Fruit fly (Drosophila melanogaster) whole organism, prepupa: ENCODE data around the gene CG6729.

Source experiments
- CG10631 ChIP-seq: fragments of 200-800 bp; sonication (Bioruptor generic); optimal IDR thresholded peaks from 2 replicates; lab custom pipeline; 2016; ENCODE audit warnings: missing biosample characterization, missing genetic modification characterization
- CG10669 ChIP-seq: fragments of 200-800 bp; sonication (Bioruptor generic); optimal IDR thresholded peaks from 3 replicates; lab custom pipeline; 2018; ENCODE audit warnings: missing biosample characterization, mild to moderate bottlenecking, missing genetic modification characterization, moderate library complexity
- CG11294 ChIP-seq: fragments of 200-800 bp; sonication (Bioruptor generic); IDR thresholded peaks from 2 replicates; pipeline ENCODE4 v1.3.6; 2022; ENCODE audit warnings: missing biosample characterization, missing genetic modification characterization
- CG11902 ChIP-seq: fragments of 200-800 bp; sonication (Bioruptor generic); optimal IDR thresholded peaks from 3 replicates; lab custom pipeline; 2016; ENCODE audit warnings: missing biosample characterization, missing genetic modification characterization
- CG15336 ChIP-seq: fragments of 200-800 bp; sonication (Bioruptor generic); IDR thresholded peaks from 2 replicates; pipeline ENCODE4 v1.3.6; 2022; ENCODE audit warnings: missing biosample characterization, missing genetic modification characterization
- CG1621 ChIP-seq: fragments of 200-800 bp; sonication (Bioruptor generic); optimal IDR thresholded peaks from 3 replicates; lab custom pipeline; 2018; ENCODE audit warnings: missing biosample characterization, mild to moderate bottlenecking, missing genetic modification characterization
- CG16779 ChIP-seq: fragments of 200-800 bp; sonication (Bioruptor generic); optimal IDR thresholded peaks from 3 replicates; lab custom pipeline; 2017; ENCODE audit warnings: missing biosample characterization, mild to moderate bottlenecking, missing genetic modification characterization
- CG3032 ChIP-seq: fragments of 200-800 bp; optimal IDR thresholded peaks from 2 replicates; lab custom pipeline; 2019; ENCODE audit warnings: missing biosample characterization, mild to moderate bottlenecking, missing genetic modification characterization, moderate library complexity
- CG31627 ChIP-seq: fragments of 200-800 bp; sonication (Bioruptor generic); optimal IDR thresholded peaks from 3 replicates; lab custom pipeline; 2016; ENCODE audit warnings: missing biosample characterization, missing genetic modification characterization
- CG34406 ChIP-seq: fragments of 200-800 bp; sonication (Bioruptor generic); optimal IDR thresholded peaks from 3 replicates; lab custom pipeline; 2016; ENCODE audit warnings: missing biosample characterization, missing genetic modification characterization
- CG3919 ChIP-seq: fragments of 200-800 bp; sonication (Bioruptor generic); optimal IDR thresholded peaks from 3 replicates; lab custom pipeline; 2016; ENCODE audit warnings: missing biosample characterization, missing genetic modification characterization
- CG6163 ChIP-seq: fragments of 200-800 bp; sonication (Bioruptor generic); IDR thresholded peaks from 3 replicates; pipeline ENCODE4 v1.3.6; 2022; ENCODE audit warnings: missing biosample characterization, missing genetic modification characterization
- CG6276 ChIP-seq: fragments of 200-800 bp; sonication (Bioruptor generic); optimal IDR thresholded peaks from 2 replicates; lab custom pipeline; 2017; ENCODE audit warnings: missing biosample characterization, mild to moderate bottlenecking, missing genetic modification characterization
- CG6792 ChIP-seq: fragments of 200-800 bp; sonication (Bioruptor generic); optimal IDR thresholded peaks from 3 replicates; lab custom pipeline; 2016; ENCODE audit warnings: missing biosample characterization, missing genetic modification characterization
- CG6808 ChIP-seq: fragments of 200-800 bp; sonication (Bioruptor generic); optimal IDR thresholded peaks from 3 replicates; lab custom pipeline; 2017; ENCODE audit warnings: missing biosample characterization, missing genetic modification characterization, mild to moderate bottlenecking, moderate library complexity, missing genetic modification reagents
- CG6854 ChIP-seq: fragments of 200-800 bp; sonication (Bioruptor generic); optimal IDR thresholded peaks from 2 replicates; lab custom pipeline; 2017; ENCODE audit warnings: missing biosample characterization, mild to moderate bottlenecking, missing genetic modification characterization
- CG7368 ChIP-seq: fragments of 200-800 bp; sonication (Bioruptor generic); optimal IDR thresholded peaks from 3 replicates; lab custom pipeline; 2016; ENCODE audit warnings: missing biosample characterization, missing genetic modification characterization
- CG8119 ChIP-seq: fragments of 200-800 bp; sonication (Bioruptor generic); IDR thresholded peaks from 3 replicates; pipeline ENCODE4 v1.3.6; 2022; ENCODE audit warnings: missing biosample characterization, missing genetic modification characterization
- Eip78C ChIP-seq: fragments of 200-800 bp; sonication (Bioruptor generic); peaks from one replicate; lab custom pipeline; 2016; ENCODE audit warnings: missing biosample characterization, missing genetic modification characterization
- Eip93F ChIP-seq: fragments of 200-800 bp; sonication (Bioruptor generic); optimal IDR thresholded peaks from 2 replicates; lab custom pipeline; 2016; ENCODE audit warnings: missing biosample characterization, mild to moderate bottlenecking, missing genetic modification characterization
- Ets21C ChIP-seq: fragments of 200-800 bp; sonication (Bioruptor generic); optimal IDR thresholded peaks from 3 replicates; lab custom pipeline; 2016; ENCODE audit warnings: missing biosample characterization, missing genetic modification characterization
- Hr38 ChIP-seq: sonication (Bioruptor generic); optimal IDR thresholded peaks from 2 replicates; lab custom pipeline; 2016; ENCODE audit warnings: missing biosample characterization, missing genetic modification characterization
- Hr39 ChIP-seq: fragments of 200-800 bp; sonication (Bioruptor generic); optimal IDR thresholded peaks from 2 replicates; lab custom pipeline; 2016; ENCODE audit warnings: missing biosample characterization, missing genetic modification characterization
- Hr4 ChIP-seq: fragments of 200-800 bp; sonication (Bioruptor generic); optimal IDR thresholded peaks from 3 replicates; lab custom pipeline; 2016; ENCODE audit warnings: missing biosample characterization, missing genetic modification characterization
- OdsH ChIP-seq: fragments of 200-800 bp; sonication (Bioruptor generic); optimal IDR thresholded peaks from 3 replicates; lab custom pipeline; 2016; ENCODE audit warnings: missing biosample characterization, missing genetic modification characterization
- Sox14 ChIP-seq: fragments of 200-800 bp; sonication (Bioruptor generic); optimal IDR thresholded peaks from 3 replicates; lab custom pipeline; 2016; ENCODE audit warnings: missing biosample characterization, missing genetic modification characterization
- Sox15 ChIP-seq: fragments of 200-800 bp; sonication (Bioruptor generic); optimal IDR thresholded peaks from 3 replicates; lab custom pipeline; 2016; ENCODE audit warnings: missing biosample characterization, missing genetic modification characterization
- achi ChIP-seq: fragments of 200-800 bp; sonication (Bioruptor generic); optimal IDR thresholded peaks from 3 replicates; lab custom pipeline; 2016; ENCODE audit warnings: missing biosample characterization, missing genetic modification characterization
- acj6 ChIP-seq: fragments of 200-800 bp; sonication (Bioruptor generic); optimal IDR thresholded peaks from 3 replicates; lab custom pipeline; 2016; ENCODE audit warnings: missing biosample characterization, missing genetic modification characterization
- cyc ChIP-seq: fragments of 200-800 bp; sonication (Bioruptor generic); optimal IDR thresholded peaks from 3 replicates; lab custom pipeline; 2016; ENCODE audit warnings: missing biosample characterization, missing genetic modification characterization
- dac ChIP-seq: fragments of 200-800 bp; sonication (Bioruptor generic); optimal IDR thresholded peaks from 2 replicates; lab custom pipeline; 2017; ENCODE audit warnings: missing biosample characterization, mild to moderate bottlenecking, missing genetic modification characterization
- eg ChIP-seq: fragments of 200-800 bp; sonication (Bioruptor generic); IDR thresholded peaks from 3 replicates; pipeline ENCODE4 v1.3.6; 2022; ENCODE audit warnings: missing biosample characterization, missing genetic modification characterization
- esn ChIP-seq: fragments of 200-800 bp; sonication (Bioruptor generic); optimal IDR thresholded peaks from 2 replicates; lab custom pipeline; 2016; ENCODE audit warnings: missing biosample characterization, mild to moderate bottlenecking, missing genetic modification characterization, moderate library complexity
- fd59A ChIP-seq: fragments of 200-800 bp; sonication (Bioruptor generic); optimal IDR thresholded peaks from 2 replicates; lab custom pipeline; 2017; ENCODE audit warnings: missing biosample characterization, mild to moderate bottlenecking, missing genetic modification characterization, missing genetic modification reagents
- fd85E ChIP-seq: fragments of 200-800 bp; sonication (Bioruptor generic); optimal IDR thresholded peaks from 3 replicates; lab custom pipeline; 2016; ENCODE audit warnings: missing biosample characterization, missing genetic modification characterization
- fkh ChIP-seq: fragments of 200-800 bp; sonication (Bioruptor generic); optimal IDR thresholded peaks from 3 replicates; lab custom pipeline; 2017; ENCODE audit warnings: missing biosample characterization, mild to moderate bottlenecking, missing genetic modification characterization, moderate library complexity
- lz ChIP-seq: fragments of 200-800 bp; sonication (Bioruptor generic); optimal IDR thresholded peaks from 3 replicates; lab custom pipeline; 2016; ENCODE audit warnings: missing biosample characterization, missing genetic modification characterization
- pdm3 ChIP-seq: fragments of 200-800 bp; sonication (Bioruptor generic); optimal IDR thresholded peaks from 3 replicates; lab custom pipeline; 2016; ENCODE audit warnings: missing biosample characterization, missing genetic modification characterization
- salr ChIP-seq, 2 experiments: fragments of 200-800 bp; sonication (Bioruptor generic); optimal IDR thresholded peaks; 3 replicates each; lab custom pipeline; 2016 to 2018; ENCODE audit warnings: missing biosample characterization in 2 of 2, missing genetic modification characterization in 2 of 2, mild to moderate bottlenecking in 1 of 2
- ss ChIP-seq, 2 experiments: fragments of 200-800 bp; sonication (Bioruptor generic); optimal IDR thresholded peaks; 2 replicates in 1 of 2; 3 replicates in 1 of 2; lab custom pipeline; 2017 to 2018; ENCODE audit warnings: mild to moderate bottlenecking in 2 of 2, missing biosample characterization in 2 of 2, missing genetic modification characterization in 2 of 2, moderate library complexity in 1 of 2
- topi ChIP-seq: fragments of 200-800 bp; sonication (Bioruptor generic); optimal IDR thresholded peaks from 3 replicates; lab custom pipeline; 2016; ENCODE audit warnings: missing biosample characterization, missing genetic modification characterization
- vri ChIP-seq: fragments of 200-800 bp; sonication (Bioruptor generic); optimal IDR thresholded peaks from 3 replicates; lab custom pipeline; 2016; ENCODE audit warnings: missing biosample characterization, mild to moderate bottlenecking, missing genetic modification characterization

Gene CG6729

dm6 chr2L:10748218-10748617, 4.5 kb upstream of the CG6729 start (continued):
- TF ChIP-seq cyc (GFP tag; lab: Kevin White, UChicago), result peak; percentile 21
- TF ChIP-seq CG6792 (GFP tag; lab: Kevin White, UChicago), result no peak
- TF ChIP-seq CG31627 (GFP tag; lab: Kevin White, UChicago), result peak; percentile 7
- TF ChIP-seq eg (GFP tag; lab: Robert Waterston, UW), result peak; percentile 80
- TF ChIP-seq CG7368, result no peak
- TF ChIP-seq dac (GFP tag; lab: Kevin White, UChicago), result no peak
- peak; percentile 65; the same call in 1 of the 3 replicates for TF ChIP-seq CG6163 (GFP tag; lab: Robert Waterston, UW)
- TF ChIP-seq, all 60 proteins: peak for 21

- peak; percentile 79 for TF ChIP-seq lz (GFP tag; lab: Kevin White, UChicago)
- TF ChIP-seq CG6854, result no peak
- TF ChIP-seq fd85E (GFP tag; lab: Kevin White, UChicago), result no peak
- peak; percentile 17; the same call in 1 of the 2 replicates for TF ChIP-seq CG15336 (GFP tag; lab: Robert Waterston, UW)
- TF ChIP-seq CG6792 (GFP tag; lab: Kevin White, UChicago), result peak; percentile 39
- TF ChIP-seq CG6808 (GFP tag; lab: Kevin White, UChicago), result no peak
- TF ChIP-seq CG34406 (GFP tag; lab: Kevin White, UChicago), result peak; percentile 48
- peak; percentile 45 for TF ChIP-seq Hr38 (GFP tag; lab: Kevin White, UChicago)
- TF ChIP-seq achi (GFP tag; lab: Kevin White, UChicago), result no peak
- peak; percentile 73 for TF ChIP-seq Hr39 (GFP tag; lab: Kevin White, UChicago)
- no peak for TF ChIP-seq CG10669 (GFP tag; lab: Kevin White, UChicago)
- TF ChIP-seq Eip78C (GFP tag; lab: Kevin White, UChicago), result peak; percentile 85
- TF ChIP-seq esn (GFP tag; lab: Kevin White, UChicago), result peak; percentile 82
- peak; percentile 79 for TF ChIP-seq CG6163 (GFP tag; lab: Robert Waterston, UW)
- peak; percentile 21; the same call in 1 of the 2 replicates for TF ChIP-seq CG11294 (GFP tag; lab: Robert Waterston, UW)
- TF ChIP-seq eg (GFP tag; lab: Robert Waterston, UW), result peak; percentile 67
- peak; percentile 78 for TF ChIP-seq CG31627 (GFP tag; lab: Kevin White, UChicago)
- TF ChIP-seq cyc (GFP tag; lab: Kevin White, UChicago), result peak; percentile 70
- TF ChIP-seq CG8119 (GFP tag; lab: Robert Waterston, UW), result 0 out of 3 replicates have a peak, but pooled peaks have one; percentile 12
- TF ChIP-seq topi (GFP tag; lab: Kevin White, UChicago), result no peak
- peak; percentile 77 for TF ChIP-seq fkh (GFP tag; lab: Kevin White, UChicago)
- TF ChIP-seq pdm3 (GFP tag; lab: Kevin White, UChicago), result no peak
- no peak for TF ChIP-seq CG10631 (GFP tag; lab: Kevin White, UChicago)
- TF ChIP-seq ss (GFP tag; optimal IDR thresholded peaks at IDR 0.05; lab: Kevin White, UChicago), result no peak
- no peak for TF ChIP-seq CG6276 (GFP tag; lab: Kevin White, UChicago)
- no peak for TF ChIP-seq CG16779
- TF ChIP-seq CG1621 (tag; lab: Kevin White, UChicago), result peak; percentile 32
- TF ChIP-seq Eip93F (GFP tag; lab: Kevin White, UChicago), result no peak
- TF ChIP-seq vri (GFP tag; lab: Kevin White, UChicago), result no peak
- TF ChIP-seq acj6 (GFP tag; lab: Kevin White, UChicago), result peak; percentile 73
- peak; percentile 42 for TF ChIP-seq Sox15 (GFP tag; lab: Kevin White, UChicago)
- peak; percentile 86 for TF ChIP-seq CG3919 (GFP tag; lab: Kevin White, UChicago)
- TF ChIP-seq salr (GFP tag; optimal IDR thresholded peaks at IDR 0.05; lab: Kevin White, UChicago), result no peak
- peak; percentile 78 for TF ChIP-seq Hr4 (GFP tag; lab: Kevin White, UChicago)
- TF ChIP-seq CG3032 (tag; lab: Kevin White, UChicago), result peak; percentile 47
- no peak for TF ChIP-seq fd59A
- no peak for TF ChIP-seq Sox14 (GFP tag; lab: Kevin White, UChicago)
- no peak for TF ChIP-seq OdsH (GFP tag; lab: Kevin White, UChicago)
- TF ChIP-seq Ets21C (GFP tag; lab: Kevin White, UChicago), result peak; percentile 65
- peak; percentile 32 for TF ChIP-seq CG11902
These were observed 6.6 kb downstream of the CG6729 start, which contains the start of the genes Vha16-5 and CG12299 for dm6 chr2L:10736993-10737756. TSS of gene Vha16-5 (minus strand) at chr2L:10737043. TSS of gene CG12299 (plus strand) at chr2L:10737345.
